Worm (Caenorhabditis elegans): ENCODE measurements around the gene F57F4.2.
A peak's percentile ranks its signal among the peaks of the same experiment; 100 is the strongest.

- no peak for TF ChIP-seq ZK546.5 (tag; optimal IDR thresholded peaks at IDR 0.05)
- no peak for TF ChIP-seq unc-55 (GFP tag; optimal IDR thresholded peaks at IDR 0.05)
- no peak for TF ChIP-seq ama-1 (optimal IDR thresholded peaks at IDR 0.05)
- no peak for TF ChIP-seq nhr-77 (tag; optimal IDR thresholded peaks at IDR 0.05)
- TF ChIP-seq unc-62 (GFP tag; optimal IDR thresholded peaks at IDR 0.05): no peak
- no peak for TF ChIP-seq nhr-237 (tag; optimal IDR thresholded peaks at IDR 0.05)
- TF ChIP-seq nhr-25 (tag; optimal IDR thresholded peaks at IDR 0.05): no peak
- peak; percentile 67 for TF ChIP-seq fos-1 (tag; optimal IDR thresholded peaks at IDR 0.05)
- no peak for TF ChIP-seq F13H6.1 (tag; optimal IDR thresholded peaks at IDR 0.05)
- TF ChIP-seq R02D3.7 (tag; optimal IDR thresholded peaks at IDR 0.05): no peak
Observed at ce11 chrV:6398922-6399321, 9.4 kb upstream of the F57F4.2 start.
